Fruit fly (Drosophila melanogaster) whole organism, embryonic: ENCODE measurements around the gene CG11791.

Experiments
- Abd-B ChIP-seq: fragments of 200-800 bp; sonication (Bioruptor generic); optimal IDR thresholded peaks from 2 replicates; lab custom pipeline; 2018; ENCODE audit warnings: missing biosample characterization, mild to moderate bottlenecking, missing genetic modification characterization, moderate library complexity
- Adf1 ChIP-seq: fragments of 200-800 bp; sonication (Bioruptor generic); IDR thresholded peaks from 2 replicates; pipeline ENCODE4 v1.3.6; 2022; ENCODE audit warnings: missing biosample characterization, missing genetic modification characterization
- Antp ChIP-seq: fragments of 200-800 bp; sonication (Bioruptor generic); optimal IDR thresholded peaks from 3 replicates; lab custom pipeline; 2016; ENCODE audit warnings: missing biosample characterization, missing genetic modification characterization
- CG10274 ChIP-seq: fragments of 200-800 bp; sonication (Bioruptor generic); optimal IDR thresholded peaks from 3 replicates; lab custom pipeline; 2017; ENCODE audit warnings: missing biosample characterization, mild to moderate bottlenecking, missing genetic modification characterization
- CG10366 ChIP-seq: fragments of 200-800 bp; sonication (Bioruptor generic); IDR thresholded peaks from 2 replicates; pipeline ENCODE4 v1.3.6; 2022; ENCODE audit warnings: missing biosample characterization, missing genetic modification characterization
- CG10565 ChIP-seq: fragments of 200-800 bp; sonication (Bioruptor generic); optimal IDR thresholded peaks from 3 replicates; lab custom pipeline; 2016; ENCODE audit warnings: missing biosample characterization, mild to moderate bottlenecking, missing genetic modification characterization
- CG10959 ChIP-seq: fragments of 200-800 bp; sonication (Bioruptor generic); IDR thresholded peaks from 2 replicates; pipeline ENCODE4 v1.3.6; 2022; ENCODE audit warnings: missing biosample characterization, missing genetic modification characterization
- CG11398 ChIP-seq: fragments of 200-800 bp; sonication (Bioruptor generic); optimal IDR thresholded peaks from 2 replicates; lab custom pipeline; 2016; ENCODE audit warnings: missing biosample characterization, missing genetic modification characterization
- CG12299 ChIP-seq: fragments of 200-800 bp; sonication (Bioruptor generic); optimal IDR thresholded peaks from 2 replicates; lab custom pipeline; 2018; ENCODE audit warnings: missing biosample characterization, mild to moderate bottlenecking, missing genetic modification characterization
- CG13894 ChIP-seq: fragments of 200-800 bp; sonication (Bioruptor generic); optimal IDR thresholded peaks from 3 replicates; lab custom pipeline; 2018; ENCODE audit warnings: missing biosample characterization, mild to moderate bottlenecking, missing genetic modification characterization, moderate library complexity
- CG14667 ChIP-seq: fragments of 200-800 bp; sonication (Bioruptor generic); IDR thresholded peaks from 2 replicates; pipeline ENCODE4 v1.3.6; 2022; ENCODE audit warnings: missing biosample characterization, missing genetic modification characterization
- CG15479 ChIP-seq: fragments of 200-800 bp; sonication (Bioruptor generic); optimal IDR thresholded peaks from 3 replicates; lab custom pipeline; 2019; ENCODE audit warnings: missing biosample characterization, mild to moderate bottlenecking, missing genetic modification characterization, moderate library complexity
- CG17328 ChIP-seq: fragments of 200-800 bp; sonication (Bioruptor generic); IDR thresholded peaks from 2 replicates; pipeline ENCODE4 v1.3.6; 2022; ENCODE audit warnings: missing biosample characterization, missing genetic modification characterization
- CG17912 ChIP-seq: fragments of 200-800 bp; sonication (Bioruptor generic); optimal IDR thresholded peaks from 2 replicates; lab custom pipeline; 2018; ENCODE audit warnings: missing biosample characterization, mild to moderate bottlenecking, missing genetic modification characterization
- CG2875 ChIP-seq: fragments of 200-800 bp; sonication (Bioruptor generic); optimal IDR thresholded peaks from 2 replicates; lab custom pipeline; 2017; ENCODE audit warnings: missing biosample characterization, mild to moderate bottlenecking, missing genetic modification characterization, missing genetic modification reagents
- CG30020 ChIP-seq: fragments of 200-800 bp; optimal IDR thresholded peaks from 2 replicates; lab custom pipeline; 2019; ENCODE audit warnings: missing biosample characterization, mild to moderate bottlenecking, missing genetic modification characterization, moderate library complexity
- CG32767 ChIP-seq: fragments of 200-800 bp; sonication (Bioruptor generic); IDR thresholded peaks from 2 replicates; pipeline ENCODE4 v1.3.6; 2022; ENCODE audit warnings: missing biosample characterization, missing genetic modification characterization
- CG3995 ChIP-seq: fragments of 200-800 bp; sonication (Bioruptor generic); optimal IDR thresholded peaks from 3 replicates; lab custom pipeline; 2016; ENCODE audit warnings: missing biosample characterization, missing genetic modification characterization
- CG43689 ChIP-seq: fragments of 200-800 bp; sonication (Bioruptor generic); IDR thresholded peaks from 2 replicates; pipeline ENCODE4 v1.3.6; 2022; ENCODE audit warnings: missing biosample characterization, missing genetic modification characterization
- CG4730 ChIP-seq: fragments of 200-800 bp; sonication (Bioruptor generic); IDR thresholded peaks from 2 replicates; pipeline ENCODE4 v1.3.6; 2022; ENCODE audit warnings: missing biosample characterization, missing genetic modification characterization
- CG6689 ChIP-seq: fragments of 200-800 bp; sonication (Bioruptor generic); IDR thresholded peaks from 2 replicates; pipeline ENCODE4 v1.3.6; 2022; ENCODE audit warnings: missing biosample characterization, missing genetic modification characterization
- CG6765 ChIP-seq: fragments of 200-800 bp; sonication (Bioruptor generic); optimal IDR thresholded peaks from 3 replicates; lab custom pipeline; 2017; ENCODE audit warnings: missing biosample characterization, mild to moderate bottlenecking, missing genetic modification characterization
- CG6791 ChIP-seq: fragments of 200-800 bp; sonication (Bioruptor generic); IDR thresholded peaks from 3 replicates; pipeline ENCODE4 v1.3.6; 2022; ENCODE audit warnings: missing biosample characterization, missing genetic modification characterization; ENCODE audit not compliant: partially characterized antibody
- CG7271 ChIP-seq: fragments of 200-800 bp; sonication (Bioruptor generic); optimal IDR thresholded peaks from 2 replicates; lab custom pipeline; 2018; ENCODE audit warnings: missing biosample characterization, mild to moderate bottlenecking, missing genetic modification characterization, moderate library complexity
- CG7372 ChIP-seq: fragments of 200-800 bp; sonication (Bioruptor generic); IDR thresholded peaks from 2 replicates; pipeline ENCODE4 v1.3.6; 2022; ENCODE audit warnings: missing biosample characterization, missing genetic modification characterization
- CG7745 ChIP-seq: fragments of 200-800 bp; sonication (Bioruptor generic); optimal IDR thresholded peaks from 2 replicates; lab custom pipeline; 2018; ENCODE audit warnings: missing biosample characterization, mild to moderate bottlenecking, missing genetic modification characterization, moderate library complexity
- CG7786 ChIP-seq: fragments of 200-800 bp; sonication (Bioruptor generic); optimal IDR thresholded peaks from 2 replicates; lab custom pipeline; 2016; ENCODE audit warnings: missing biosample characterization, missing genetic modification characterization
- CG9437 ChIP-seq: fragments of 200-800 bp; sonication (Bioruptor generic); optimal IDR thresholded peaks from 2 replicates; lab custom pipeline; 2018; ENCODE audit warnings: missing biosample characterization, mild to moderate bottlenecking, missing genetic modification characterization
- Kr ChIP-seq: fragments of 200-800 bp; sonication (Bioruptor generic); optimal IDR thresholded peaks from 2 replicates; lab custom pipeline; 2017; ENCODE audit warnings: missing biosample characterization, mild to moderate bottlenecking, missing genetic modification characterization
- Nf-YA ChIP-seq: fragments of 200-800 bp; sonication (Bioruptor generic); IDR thresholded peaks from 2 replicates; pipeline ENCODE4 v1.3.6; 2022; ENCODE audit warnings: missing biosample characterization, missing genetic modification characterization
- Oli ChIP-seq: fragments of 200-800 bp; sonication (Bioruptor generic); optimal IDR thresholded peaks from 2 replicates; lab custom pipeline; 2018; ENCODE audit warnings: missing biosample characterization, mild to moderate bottlenecking, missing genetic modification characterization, moderate library complexity
- ab ChIP-seq: fragments of 200-800 bp; sonication (Bioruptor generic); optimal IDR thresholded peaks from 2 replicates; lab custom pipeline; 2016; ENCODE audit warnings: missing biosample characterization, missing genetic modification characterization
- abd-A ChIP-seq: fragments of 200-800 bp; sonication (Bioruptor generic); optimal IDR thresholded peaks from 3 replicates; lab custom pipeline; 2019; ENCODE audit warnings: missing biosample characterization, mild to moderate bottlenecking, missing genetic modification characterization, moderate library complexity
- ara ChIP-seq: fragments of 200-800 bp; sonication (Bioruptor generic); IDR thresholded peaks from 2 replicates; pipeline ENCODE4 v1.3.6; 2022; ENCODE audit warnings: missing biosample characterization, missing genetic modification characterization
- ato ChIP-seq: fragments of 200-800 bp; sonication (Bioruptor generic); IDR thresholded peaks from 2 replicates; pipeline ENCODE4 v1.3.6; 2022; ENCODE audit warnings: missing biosample characterization, missing genetic modification characterization; ENCODE audit not compliant: partially characterized antibody
- bcd ChIP-seq: fragments of 200-800 bp; sonication (Bioruptor generic); optimal IDR thresholded peaks from 2 replicates; lab custom pipeline; 2017; ENCODE audit warnings: missing biosample characterization, mild to moderate bottlenecking, missing genetic modification characterization
- chif ChIP-seq, 2 experiments: fragments of 200-800 bp; sonication (Bioruptor generic); optimal IDR thresholded peaks; 3 replicates each; lab custom pipeline; 2016; ENCODE audit warnings: missing biosample characterization in 2 of 2, missing genetic modification characterization in 2 of 2
- cwo ChIP-seq: fragments of 200-800 bp; sonication (Bioruptor generic); optimal IDR thresholded peaks from 3 replicates; lab custom pipeline; 2017; ENCODE audit warnings: missing biosample characterization, missing genetic modification characterization, mild to moderate bottlenecking, moderate library complexity, missing genetic modification reagents
- dmrt99B ChIP-seq: fragments of 200-800 bp; sonication (Bioruptor generic); optimal IDR thresholded peaks from 2 replicates; lab custom pipeline; 2018; ENCODE audit warnings: missing biosample characterization, mild to moderate bottlenecking, missing genetic modification characterization, moderate library complexity
- eyg ChIP-seq: fragments of 200-800 bp; sonication (Bioruptor generic); optimal IDR thresholded peaks from 3 replicates; lab custom pipeline; 2016; ENCODE audit warnings: missing biosample characterization, missing genetic modification characterization
- fd102C ChIP-seq: fragments of 200-800 bp; sonication (Bioruptor generic); optimal IDR thresholded peaks from 2 replicates; lab custom pipeline; 2018; ENCODE audit warnings: missing biosample characterization, mild to moderate bottlenecking, missing genetic modification characterization, moderate library complexity
- gem ChIP-seq: fragments of 200-800 bp; sonication (Bioruptor generic); optimal IDR thresholded peaks from 2 replicates; lab custom pipeline; 2019; ENCODE audit warnings: missing biosample characterization, mild to moderate bottlenecking, missing genetic modification characterization, moderate library complexity
- her ChIP-seq: fragments of 200-800 bp; sonication (Bioruptor generic); optimal IDR thresholded peaks from 2 replicates; lab custom pipeline; 2016; ENCODE audit warnings: missing biosample characterization, missing genetic modification characterization
- ind ChIP-seq: fragments of 200-800 bp; sonication (Bioruptor generic); optimal IDR thresholded peaks from 3 replicates; lab custom pipeline; 2016; ENCODE audit warnings: missing biosample characterization, missing genetic modification characterization
- luna ChIP-seq: fragments of 200-800 bp; sonication (Bioruptor generic); optimal IDR thresholded peaks from 2 replicates; lab custom pipeline; 2016; ENCODE audit warnings: missing biosample characterization, missing genetic modification characterization
- psq ChIP-seq: fragments of 200-800 bp; sonication (Bioruptor generic); optimal IDR thresholded peaks from 2 replicates; lab custom pipeline; 2017; ENCODE audit warnings: missing biosample characterization, missing genetic modification characterization
- ranshi ChIP-seq: fragments of 200-800 bp; sonication (Bioruptor generic); IDR thresholded peaks from 2 replicates; pipeline ENCODE4 v1.3.6; 2022; ENCODE audit warnings: missing biosample characterization, missing genetic modification characterization
- schlank ChIP-seq: fragments of 200-800 bp; sonication (Bioruptor generic); optimal IDR thresholded peaks from 2 replicates; lab custom pipeline; 2018; ENCODE audit warnings: missing biosample characterization, mild to moderate bottlenecking, missing genetic modification characterization
- tll ChIP-seq, 2 experiments: fragments of 200-800 bp in 1 of 2; fragments of >200 bp in 1 of 2; sonication (Bioruptor generic) in 1 of 2; optimal IDR thresholded peaks; 2 replicates each; lab custom pipeline; 2017 to 2019; ENCODE audit warnings: missing biosample characterization in 2 of 2, missing genetic modification characterization in 2 of 2, mild to moderate bottlenecking in 1 of 2, moderate library complexity in 1 of 2
- wor ChIP-seq: fragments of 200-800 bp; sonication (Bioruptor generic); IDR thresholded peaks from 2 replicates; pipeline ENCODE4 v1.3.6; 2022; ENCODE audit warnings: missing biosample characterization, missing genetic modification characterization

Gene CG11791

dm6 chr3R:25049742-25050517, 514 bp downstream of the CG11791 start (continued):
- TF ChIP-seq bcd (GFP tag; lab: Kevin White, UChicago) (no peak), CG14667 (GFP tag; lab: Robert Waterston, UW) (no peak), CG3995 (GFP tag; lab: Kevin White, UChicago) (peak; percentile 65), Adf1 (GFP tag; lab: Robert Waterston, UW) (no peak), CG30020 (tag; lab: Kevin White, UChicago) (peak; percentile 33), CG6689 (GFP tag; lab: Robert Waterston, UW) (no peak), Abd-B (GFP tag; lab: Kevin White, UChicago) (no peak), ranshi (GFP tag; lab: Robert Waterston, UW) (no peak), eyg (GFP tag; lab: Kevin White, UChicago) (no peak), her (GFP tag; lab: Kevin White, UChicago) (peak; percentile 15), CG9437 (GFP tag; lab: Kevin White, UChicago) (no peak), psq (peak; percentile 31), ara (GFP tag; lab: Robert Waterston, UW) (no peak), CG6765 (peak; percentile 54), CG10565 (GFP tag; lab: Kevin White, UChicago) (no peak), schlank (tag; lab: Kevin White, UChicago) (peak; percentile 3), CG7271 (tag; lab: Kevin White, UChicago) (peak; percentile 55), CG13894 (peak; percentile 89), CG11398 (GFP tag; lab: Kevin White, UChicago) (no peak), CG2875 (no peak), tll (GFP tag; optimal IDR thresholded peaks at IDR 0.05; lab: Kevin White, UChicago) (peak in 1 of 2 experiments; percentile 47), ind (no peak), Oli (tag; lab: Kevin White, UChicago) (no peak), CG10366 (GFP tag; lab: Robert Waterston, UW) (no peak), CG7372 (GFP tag; lab: Robert Waterston, UW) (no peak), CG43689 (GFP tag; lab: Robert Waterston, UW) (no peak), wor (GFP tag; lab: Robert Waterston, UW) (no peak), chif (GFP tag; optimal IDR thresholded peaks at IDR 0.05; lab: Kevin White, UChicago) (no peak), Antp (GFP tag; lab: Kevin White, UChicago) (no peak), abd-A (tag; lab: Kevin White, UChicago) (peak; percentile 80), CG4730 (GFP tag; lab: Robert Waterston, UW) (no peak), CG17328 (GFP tag; lab: Robert Waterston, UW) (no peak), fd102C (GFP tag; lab: Kevin White, UChicago) (no peak), CG12299 (tag; lab: Kevin White, UChicago) (no peak), CG10959 (GFP tag; lab: Robert Waterston, UW) (no peak), Nf-YA (GFP tag; lab: Robert Waterston, UW) (no peak), ab (no peak), CG7786 (GFP tag; lab: Kevin White, UChicago) (no peak), CG10274 (GFP tag; lab: Kevin White, UChicago) (no peak), CG32767 (GFP tag; lab: Robert Waterston, UW) (no peak), CG6791 (GFP tag; lab: Robert Waterston, UW) (no peak), CG15479 (peak; percentile 65), dmrt99B (tag; lab: Kevin White, UChicago) (no peak), CG7745 (tag; lab: Kevin White, UChicago) (peak; percentile 38), gem (tag; lab: Kevin White, UChicago) (no peak), luna (no peak), Kr (no peak), CG17912 (GFP tag; lab: Kevin White, UChicago) (no peak), cwo (peak; percentile 49), ato (GFP tag; lab: Robert Waterston, UW) (no peak)
